Worm (Caenorhabditis elegans) whole organism, late embryonic: Measurements from ENCODE around the gene C44C10.5.

ENCODE experiments used
- C08G9.2 ChIP-seq: sonication (generic microtip); optimal IDR thresholded peaks from 2 replicates; lab custom pipeline; 2016; ENCODE audit warnings: mild to moderate bottlenecking, missing genetic modification characterization, moderate library complexity, missing compliant biosample characterization
- ama-1 ChIP-seq: fragments of 150-350 bp; optimal IDR thresholded peaks from 2 replicates; lab custom pipeline; 2014
- ceh-24 ChIP-seq: sonication (generic microtip); optimal IDR thresholded peaks from 2 replicates; lab custom pipeline; 2016; ENCODE audit warnings: mild to moderate bottlenecking, missing genetic modification characterization, missing compliant biosample characterization
- dve-1 ChIP-seq: sonication (generic microtip); optimal IDR thresholded peaks from 2 replicates; lab custom pipeline; 2017; ENCODE audit warnings: antibody characterized with exemption, mild to moderate bottlenecking, missing genetic modification characterization, missing compliant biosample characterization
- ets-4 ChIP-seq: sonication (generic microtip); optimal IDR thresholded peaks from 2 replicates; lab custom pipeline; 2016; ENCODE audit warnings: missing genetic modification characterization, missing compliant biosample characterization
- fkh-10 ChIP-seq: fragments of 150-350 bp; optimal IDR thresholded peaks from 2 replicates; lab custom pipeline; 2014; ENCODE audit warnings: missing biosample characterization, missing genetic modification reagents, missing genetic modification characterization
- lin-11 ChIP-seq: fragments of 200-800 bp; sonication (Bioruptor generic); optimal IDR thresholded peaks from 2 replicates; lab custom pipeline; 2018; ENCODE audit warnings: mild to moderate bottlenecking, missing genetic modification characterization, missing compliant biosample characterization
- nfya-1 ChIP-seq: sonication (generic microtip); optimal IDR thresholded peaks from 2 replicates; lab custom pipeline; 2017; ENCODE audit warnings: missing genetic modification characterization, mild to moderate bottlenecking, missing compliant biosample characterization, antibody characterized with exemption, moderate library complexity
- pqm-1 ChIP-seq: sonication (generic microtip); optimal IDR thresholded peaks from 2 replicates; lab custom pipeline; 2016; ENCODE audit warnings: missing genetic modification characterization, missing compliant biosample characterization
- ref-2 ChIP-seq: sonication (generic microtip); optimal IDR thresholded peaks from 2 replicates; lab custom pipeline; 2016; ENCODE audit warnings: missing genetic modification characterization, missing compliant biosample characterization
- sox-2 ChIP-seq: fragments of 200-800 bp; sonication (Bioruptor generic); IDR thresholded peaks from 2 replicates; pipeline ENCODE4 v1.3.6; 2022; ENCODE audit warnings: missing genetic modification reagents, missing genetic modification characterization, missing compliant biosample characterization

DNA sequence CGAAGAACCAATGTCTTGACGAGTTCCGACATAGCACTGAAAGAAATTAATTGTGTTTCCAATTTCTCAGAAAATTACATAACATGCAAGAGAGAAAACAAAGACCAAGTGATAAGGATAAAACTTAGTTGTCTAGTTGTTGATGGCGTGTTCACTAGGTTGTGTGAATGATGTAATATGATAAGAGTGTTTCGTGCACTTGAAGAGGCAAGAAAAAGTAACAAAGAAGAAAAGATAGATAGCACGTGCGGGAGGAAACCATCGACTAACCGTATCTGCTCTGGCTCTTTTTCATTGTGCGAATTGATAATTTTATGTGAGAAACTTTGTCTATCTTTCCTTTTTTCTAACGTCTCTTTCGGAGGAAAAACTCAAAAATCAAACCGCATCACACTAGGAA lies 28.7 kb upstream of the C44C10.5 start, which contains the start of gene sfxn-1.5:
- TF ChIP-seq pqm-1 (tag; lab: Kevin White, UChicago) (no peak), lin-11 (tag; lab: Kevin White, UChicago) (no peak), fkh-10 (GFP tag; lab: Kevin White, UChicago) (no peak), ceh-24 (tag; lab: Kevin White, UChicago) (no peak), sox-2 (GFP tag; lab: Robert Waterston, UW) (no peak), ets-4 (no peak), nfya-1 (tag; lab: Kevin White, UChicago) (no peak), ref-2 (no peak), ama-1 (lab: Kevin White, UChicago) (no peak), C08G9.2 (no peak), dve-1 (tag; lab: Kevin White, UChicago) (no peak)
